Fruit fly (Drosophila melanogaster) whole organism, wandering third instar larva: ENCODE measurements around the gene CG14455.

Source experiments
- Abd-B ChIP-seq: fragments of >200 bp; optimal IDR thresholded peaks from 2 replicates; lab custom pipeline; 2017; ENCODE audit warnings: missing biosample characterization, missing genetic modification characterization
- CG9705 ChIP-seq: fragments of 200-800 bp; sonication (Bioruptor generic); optimal IDR thresholded peaks from 2 replicates; lab custom pipeline; 2018; ENCODE audit warnings: missing biosample characterization, mild to moderate bottlenecking, missing genetic modification characterization
- CrebA ChIP-seq: fragments of 200-800 bp; sonication (Bioruptor generic); optimal IDR thresholded peaks from 2 replicates; lab custom pipeline; 2016; ENCODE audit warnings: missing biosample characterization, mild to moderate bottlenecking, missing genetic modification characterization, borderline replicate concordance
- Dfd ChIP-seq: fragments of >200 bp; optimal IDR thresholded peaks from 2 replicates; lab custom pipeline; 2017; ENCODE audit warnings: missing biosample characterization, missing genetic modification characterization
- GATAd ChIP-seq: sonication (Bioruptor generic); optimal IDR thresholded peaks from 2 replicates; lab custom pipeline; 2016; ENCODE audit warnings: missing biosample characterization, missing genetic modification characterization
- HLH106 ChIP-seq: fragments of 200-800 bp; optimal IDR thresholded peaks from 3 replicates; lab custom pipeline; 2019; ENCODE audit warnings: missing biosample characterization, mild to moderate bottlenecking, missing genetic modification characterization, moderate library complexity
- Hnf4 ChIP-seq: fragments of 200-800 bp; sonication (Bioruptor generic); optimal IDR thresholded peaks from 2 replicates; lab custom pipeline; 2016; ENCODE audit warnings: missing biosample characterization, mild to moderate bottlenecking, missing genetic modification characterization
- Hr78 ChIP-seq: fragments of >200 bp; optimal IDR thresholded peaks from 2 replicates; lab custom pipeline; 2017; ENCODE audit warnings: missing biosample characterization, missing genetic modification characterization
- Mio ChIP-seq: sonication (Bioruptor generic); optimal IDR thresholded peaks from 2 replicates; lab custom pipeline; 2016; ENCODE audit warnings: missing biosample characterization, missing genetic modification characterization
- Myc ChIP-seq: fragments of >200 bp; optimal IDR thresholded peaks from 2 replicates; lab custom pipeline; 2017
- N ChIP-seq: fragments of >200 bp; optimal IDR thresholded peaks from 2 replicates; lab custom pipeline; 2018; ENCODE audit warnings: missing biosample characterization, missing external identifiers, missing genetic modification characterization
- OdsH ChIP-seq: fragments of 200-800 bp; sonication (Bioruptor generic); optimal IDR thresholded peaks from 2 replicates; lab custom pipeline; 2016; ENCODE audit warnings: missing biosample characterization, mild to moderate bottlenecking, missing genetic modification characterization
- Rel ChIP-seq, 2 experiments: fragments of 200-800 bp; sonication (Bioruptor generic) in 1 of 2; optimal IDR thresholded peaks; 2 replicates in 1 of 2; 3 replicates in 1 of 2; lab custom pipeline; 2016 to 2019; ENCODE audit warnings: mild to moderate bottlenecking in 2 of 2, missing biosample characterization in 2 of 2, missing genetic modification characterization in 2 of 2, moderate library complexity in 1 of 2
- Vsx2 ChIP-seq: fragments of 200-300, 225-300 bp; sonication (Bioruptor generic); optimal IDR thresholded peaks from 2 replicates; lab custom pipeline; 2018; ENCODE audit warnings: missing biosample characterization, missing genetic modification characterization; ENCODE audit not compliant: partially characterized antibody
- brk ChIP-seq: fragments of 200-800 bp; sonication (Bioruptor generic); optimal IDR thresholded peaks from 2 replicates; lab custom pipeline; 2016; ENCODE audit warnings: missing biosample characterization, mild to moderate bottlenecking, missing genetic modification characterization
- dmrt93B ChIP-seq: fragments of 200-800 bp; sonication (Bioruptor generic); optimal IDR thresholded peaks from 2 replicates; lab custom pipeline; 2018; ENCODE audit warnings: missing biosample characterization, mild to moderate bottlenecking, missing genetic modification characterization
- dsf ChIP-seq: sonication (Bioruptor generic); optimal IDR thresholded peaks from 2 replicates; lab custom pipeline; 2016; ENCODE audit warnings: missing biosample characterization, missing genetic modification characterization, borderline replicate concordance
- ey ChIP-seq: fragments of 200-800 bp; sonication (Bioruptor generic); optimal IDR thresholded peaks from 2 replicates; lab custom pipeline; 2016; ENCODE audit warnings: missing biosample characterization, missing genetic modification characterization
- foxo ChIP-seq, 2 experiments: fragments of 200-800 bp; sonication (Bioruptor generic); optimal IDR thresholded peaks; 2 replicates in 1 of 2; 3 replicates in 1 of 2; lab custom pipeline; 2016 to 2017; ENCODE audit warnings: missing biosample characterization in 2 of 2, missing genetic modification characterization in 2 of 2
- fru ChIP-seq: fragments of 200-800 bp; sonication (Bioruptor generic); optimal IDR thresholded peaks from 3 replicates; lab custom pipeline; 2016; ENCODE audit warnings: missing biosample characterization, mild to moderate bottlenecking, missing genetic modification characterization
- h ChIP-seq: fragments of 200-800 bp; sonication (Bioruptor generic); optimal IDR thresholded peaks from 3 replicates; lab custom pipeline; 2016; ENCODE audit warnings: missing biosample characterization, mild to moderate bottlenecking, missing genetic modification characterization
- jim ChIP-seq: fragments of 175-275, 200-325 bp; sonication (Bioruptor generic); optimal IDR thresholded peaks from 2 replicates; lab custom pipeline; 2016; ENCODE audit warnings: missing biosample characterization, mild to moderate bottlenecking, missing genetic modification characterization
- lola ChIP-seq: fragments of >200 bp; optimal IDR thresholded peaks from 2 replicates; lab custom pipeline; 2017; ENCODE audit warnings: missing biosample characterization, missing genetic modification characterization
- psq ChIP-seq: fragments of 200-800 bp; sonication (Bioruptor generic); optimal IDR thresholded peaks from 3 replicates; lab custom pipeline; 2017; ENCODE audit warnings: missing biosample characterization, mild to moderate bottlenecking, missing genetic modification characterization, moderate library complexity
- rgr ChIP-seq: fragments of 200-800 bp; sonication (Bioruptor generic); optimal IDR thresholded peaks from 3 replicates; lab custom pipeline; 2016; ENCODE audit warnings: missing biosample characterization, mild to moderate bottlenecking, missing genetic modification characterization
- sage ChIP-seq: fragments of 200-800 bp; sonication (Bioruptor generic); optimal IDR thresholded peaks from 2 replicates; lab custom pipeline; 2016; ENCODE audit warnings: missing biosample characterization, mild to moderate bottlenecking, missing genetic modification characterization
- sv ChIP-seq: fragments of 200-800 bp; sonication (Bioruptor generic); optimal IDR thresholded peaks from 3 replicates; lab custom pipeline; 2016; ENCODE audit warnings: missing biosample characterization, missing genetic modification characterization
- tai ChIP-seq: sonication (Bioruptor generic); optimal IDR thresholded peaks from 2 replicates; lab custom pipeline; 2016; ENCODE audit warnings: missing biosample characterization, missing genetic modification characterization
- usp ChIP-seq: fragments of >200 bp; optimal IDR thresholded peaks from 2 replicates; lab custom pipeline; 2017; ENCODE audit warnings: missing biosample characterization, missing genetic modification characterization
- woc ChIP-seq: sonication (Bioruptor generic); optimal IDR thresholded peaks from 2 replicates; lab custom pipeline; 2016; ENCODE audit warnings: missing biosample characterization, mild to moderate bottlenecking, missing genetic modification characterization

CG14455 gene

dm6 chr3L:22648372-22648771, 38.5 kb downstream of the CG14455 start, which contains the start of gene CG33770:
Gene CG33770, plus strand, starts transcription at chr3L:22648672.
- no peak for TF ChIP-seq foxo (GFP tag; optimal IDR thresholded peaks at IDR 0.05; lab: Kevin White, UChicago)
- TF ChIP-seq, all 38 proteins: peak for 0

dm6 chr3L:22647627-22648026, 39.3 kb downstream of the CG14455 start, which contains the start of gene CG33769:
Gene CG33769, plus strand, starts transcription at chr3L:22647927.
- TF ChIP-seq OdsH (GFP tag; lab: Kevin White, UChicago) (no peak), woc (no peak), tai (GFP tag; lab: Kevin White, UChicago) (no peak), GATAd (GFP tag; lab: Kevin White, UChicago) (no peak), ey (GFP tag; lab: Kevin White, UChicago) (no peak), sage (GFP tag; lab: Kevin White, UChicago) (no peak), Mio (GFP tag; lab: Kevin White, UChicago) (no peak), Hr78 (no peak), Abd-B (no peak), jim (GFP tag; lab: Kevin White, UChicago) (no peak), N (GFP tag; lab: Kevin White, UChicago) (no peak), Rel (GFP tag; optimal IDR thresholded peaks at IDR 0.05; lab: Kevin White, UChicago) (no peak), Rel (tag; optimal IDR thresholded peaks at IDR 0.05; lab: Kevin White, UChicago) (no peak), Dfd (GFP tag; lab: Kevin White, UChicago) (no peak), sv (GFP tag; lab: Kevin White, UChicago) (no peak), Myc (lab: Kevin White, UChicago) (no peak), rgr (GFP tag; lab: Kevin White, UChicago) (no peak), lola (GFP tag; lab: Kevin White, UChicago) (no peak)
- TF ChIP-seq, all 38 proteins: peak for 0

DNA sequence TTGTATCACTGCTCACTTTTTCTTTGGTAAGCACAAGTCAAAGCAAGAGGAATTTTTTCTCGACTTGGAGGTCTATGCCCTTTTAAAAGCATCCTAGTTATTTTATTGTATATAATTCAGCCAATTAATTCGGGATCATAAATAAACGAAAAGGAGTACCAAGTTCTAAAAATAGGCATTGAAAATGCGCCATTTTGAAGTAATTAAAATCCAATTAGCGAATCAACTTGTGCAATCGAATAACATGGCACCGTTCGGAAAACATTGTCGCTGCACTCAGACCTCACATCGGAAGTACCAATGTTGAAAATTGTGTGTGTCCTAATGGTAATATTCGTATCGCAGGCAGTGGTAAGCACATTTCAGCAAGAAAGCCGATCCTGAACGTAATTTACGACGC, 40.0 kb downstream of the CG14455 start, which contains the start of gene CG33768:
Gene CG33768, plus strand, starts transcription at position 301 of the 400 bp plus-strand sequence.
- TF ChIP-seq tai (GFP tag; lab: Kevin White, UChicago) (no peak), psq (GFP tag; lab: Kevin White, UChicago) (no peak), lola (GFP tag; lab: Kevin White, UChicago) (no peak)

DNA sequence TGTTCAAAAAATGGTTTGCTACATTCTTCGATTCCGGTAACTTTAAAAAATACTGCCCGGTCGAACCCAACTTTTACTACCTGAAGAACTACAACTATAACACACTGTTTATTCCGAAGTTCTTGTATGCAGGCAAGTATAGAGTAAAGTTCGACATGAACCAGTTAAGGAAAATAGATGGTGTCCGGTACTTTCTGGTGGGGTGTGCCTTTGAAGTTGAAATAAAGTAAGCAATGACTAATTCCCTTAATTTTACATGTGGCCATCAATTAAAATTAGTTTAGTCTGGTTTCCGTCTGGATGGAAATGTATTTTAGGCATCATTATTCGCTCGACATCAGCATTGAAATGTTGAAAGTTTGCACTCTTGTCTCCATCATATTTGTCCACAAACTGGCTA, 40.9 kb downstream of the CG14455 start, which contains the start of gene CG33767:
Gene CG33767, plus strand, starts transcription at position 301 of the 400 bp plus-strand sequence.
- no peak for TF ChIP-seq usp (GFP tag; lab: Kevin White, UChicago)
- TF ChIP-seq CrebA (GFP tag; lab: Kevin White, UChicago) = no peak
- no peak for TF ChIP-seq rgr (GFP tag; lab: Kevin White, UChicago)

dm6 chr3L:22645327-22645726, 41.6 kb downstream of the CG14455 start, which contains the start of gene CG33766:
Gene CG33766, plus strand, starts transcription at chr3L:22645627.
- TF ChIP-seq woc (no peak), Dfd (GFP tag; lab: Kevin White, UChicago) (no peak), rgr (GFP tag; lab: Kevin White, UChicago) (no peak), HLH106 (tag; lab: Kevin White, UChicago) (no peak), Mio (GFP tag; lab: Kevin White, UChicago) (no peak), foxo (GFP tag; optimal IDR thresholded peaks at IDR 0.05; lab: Kevin White, UChicago) (no peak), brk (GFP tag; lab: Kevin White, UChicago) (no peak), fru (GFP tag; lab: Kevin White, UChicago) (no peak), Vsx2 (GFP tag; lab: Kevin White, UChicago) (no peak), dsf (GFP tag; lab: Kevin White, UChicago) (no peak), h (GFP tag; lab: Kevin White, UChicago) (no peak), jim (GFP tag; lab: Kevin White, UChicago) (no peak), dmrt93B (GFP tag; lab: Kevin White, UChicago) (no peak), tai (GFP tag; lab: Kevin White, UChicago) (no peak), Hr78 (no peak), OdsH (GFP tag; lab: Kevin White, UChicago) (no peak), Hnf4 (GFP tag; lab: Kevin White, UChicago) (no peak), CG9705 (no peak), lola (GFP tag; lab: Kevin White, UChicago) (no peak), Abd-B (no peak)
